Worm (Caenorhabditis elegans): Measurements from ENCODE around the gene C35D10.7.

The C35D10.7 gene

DNA sequence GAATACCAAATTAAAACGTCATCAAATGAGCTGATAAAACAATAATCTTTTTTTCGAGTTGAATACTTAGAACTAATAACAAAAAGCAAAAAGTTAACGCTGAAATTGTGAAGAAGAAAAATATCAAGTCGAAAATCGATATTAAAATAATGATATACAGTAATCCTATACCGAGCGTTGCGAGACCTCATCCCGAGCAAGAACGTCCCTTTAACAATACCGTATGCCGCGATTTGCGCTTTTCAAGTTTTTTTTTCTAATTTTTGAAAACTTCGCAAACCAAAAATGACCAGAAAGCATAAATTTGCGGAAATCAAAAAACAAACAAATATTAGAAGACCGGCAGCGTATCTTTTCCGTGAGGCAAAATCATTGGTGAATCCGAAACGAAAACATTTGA lies 35.0 kb downstream of the C35D10.7 start, which contains the start of gene F26F4.5:
Gene F26F4.5 (minus strand): TSS at position 256 of the 400 bp plus-strand sequence.
- TF ChIP-seq unc-62 (GFP tag; optimal IDR thresholded peaks at IDR 0.05): no peak

DNA sequence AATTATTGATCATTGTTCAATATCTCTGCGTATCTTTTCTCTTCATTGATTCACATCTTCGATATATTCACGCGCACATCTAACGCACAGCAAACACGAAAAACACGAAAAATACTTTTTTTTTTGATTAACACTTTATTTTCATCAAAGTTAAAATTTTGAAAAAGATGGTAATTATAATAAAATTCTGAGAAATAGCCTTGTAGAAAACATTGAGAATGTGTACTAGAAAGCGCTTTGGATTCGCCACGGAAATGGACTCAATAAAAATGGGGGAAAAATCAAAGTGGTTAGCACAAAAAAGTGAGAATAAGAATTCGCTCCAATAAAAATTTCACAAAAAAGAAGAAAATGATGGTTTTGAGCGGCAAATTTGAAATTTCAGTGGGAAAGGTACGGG lies 37.5 kb downstream of the C35D10.7 start, which contains the start of gene F26F4.6:
Gene F26F4.6 (minus strand): TSS at position 101 of the 400 bp plus-strand sequence.
- no peak for TF ChIP-seq unc-62 (GFP tag; optimal IDR thresholded peaks at IDR 0.05)

DNA sequence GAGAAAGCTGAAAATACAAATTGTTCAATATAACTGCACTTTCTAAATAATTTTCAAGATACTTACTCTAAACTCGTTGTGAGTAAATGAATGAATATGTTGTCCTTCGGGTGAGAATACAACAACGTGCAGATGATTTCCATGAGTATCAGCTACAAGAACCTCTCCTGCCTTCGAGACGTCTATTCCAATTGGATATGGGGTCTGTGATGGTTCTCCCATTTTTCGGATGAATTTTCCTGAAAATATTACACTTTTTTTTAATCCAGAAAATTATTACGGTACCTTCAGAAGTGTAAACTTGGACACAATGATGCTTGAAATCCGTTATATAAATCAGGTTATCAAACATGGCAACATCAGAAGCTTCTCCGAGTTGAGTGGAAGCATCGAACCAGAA lies 39.3 kb downstream of the C35D10.7 start:
- no peak for TF ChIP-seq unc-62 (GFP tag; optimal IDR thresholded peaks at IDR 0.05)

DNA sequence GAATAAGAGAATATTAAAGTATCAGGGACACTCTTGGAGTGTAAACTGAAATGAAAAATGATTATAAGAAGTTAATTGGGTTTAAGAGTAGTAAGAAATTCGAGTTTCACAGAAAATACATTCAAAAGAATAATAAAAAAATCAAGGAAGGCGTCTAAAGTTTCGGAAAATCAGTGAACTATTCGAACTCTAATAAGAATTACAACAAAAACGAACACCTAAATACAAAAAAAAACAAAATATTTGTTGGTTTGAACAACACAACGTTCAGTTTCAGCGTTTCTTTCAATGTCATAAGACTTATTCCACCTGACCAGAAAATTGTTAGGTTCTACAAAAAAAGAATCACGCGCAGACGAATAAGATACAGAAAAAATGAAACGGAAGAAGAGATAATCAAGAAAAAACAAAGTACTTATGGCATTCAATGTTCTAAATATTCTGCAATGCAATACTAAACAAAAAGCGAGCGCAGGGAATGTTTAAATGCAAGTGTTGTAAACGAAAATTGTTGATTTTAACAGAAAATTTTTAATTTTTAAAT lies 43.1 kb downstream of the C35D10.7 start, which contains the start of gene nhl-2:
Gene nhl-2 (minus strand): TSS at position 51 of the 544 bp plus-strand sequence.
- no peak for TF ChIP-seq unc-62 (GFP tag; optimal IDR thresholded peaks at IDR 0.05)

DNA sequence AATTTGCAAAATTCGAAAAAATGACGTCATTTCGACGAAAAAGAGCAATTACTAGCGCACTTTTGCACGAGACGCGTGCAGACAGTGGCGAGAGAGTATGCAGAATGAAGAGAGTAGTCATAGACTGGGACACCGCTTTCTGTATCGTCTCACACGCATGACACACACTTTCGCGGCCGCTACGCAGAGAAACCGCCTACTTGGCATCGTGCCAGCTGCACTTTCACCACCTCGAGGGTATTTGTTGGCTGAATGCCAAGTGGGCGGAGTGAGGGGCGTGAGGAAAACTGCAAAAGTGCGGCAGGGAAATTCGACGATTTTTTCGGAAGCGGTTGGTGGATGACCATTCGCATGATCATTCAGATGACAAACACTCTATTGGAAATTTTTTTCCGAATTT lies 43.7 kb downstream of the C35D10.7 start:
- TF ChIP-seq unc-62 (GFP tag; optimal IDR thresholded peaks at IDR 0.05): no peak

DNA sequence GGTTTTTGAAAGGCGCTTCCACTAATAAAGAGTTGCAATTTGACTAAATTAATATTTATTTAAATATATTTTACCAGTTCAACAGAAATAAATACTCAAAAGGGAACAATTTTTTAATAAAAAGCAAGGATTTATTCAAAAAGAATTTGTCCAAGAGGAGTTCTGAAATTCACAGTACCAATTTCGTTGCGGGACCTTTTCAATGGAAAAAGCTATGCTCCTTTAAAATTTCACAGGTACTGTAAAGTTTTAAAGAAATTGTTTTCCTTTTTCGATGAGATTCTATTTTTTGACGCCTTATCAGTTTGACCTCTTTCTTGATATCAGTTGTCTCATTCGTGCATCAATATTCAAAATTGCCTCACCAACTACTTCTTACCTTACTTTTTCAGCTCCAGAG lies 44.3 kb downstream of the C35D10.7 start, which contains the start of gene tag-340:
Gene tag-340 (plus strand): TSS at position 249 of the 400 bp plus-strand sequence.
- TF ChIP-seq unc-62 (GFP tag; optimal IDR thresholded peaks at IDR 0.05): no peak

DNA sequence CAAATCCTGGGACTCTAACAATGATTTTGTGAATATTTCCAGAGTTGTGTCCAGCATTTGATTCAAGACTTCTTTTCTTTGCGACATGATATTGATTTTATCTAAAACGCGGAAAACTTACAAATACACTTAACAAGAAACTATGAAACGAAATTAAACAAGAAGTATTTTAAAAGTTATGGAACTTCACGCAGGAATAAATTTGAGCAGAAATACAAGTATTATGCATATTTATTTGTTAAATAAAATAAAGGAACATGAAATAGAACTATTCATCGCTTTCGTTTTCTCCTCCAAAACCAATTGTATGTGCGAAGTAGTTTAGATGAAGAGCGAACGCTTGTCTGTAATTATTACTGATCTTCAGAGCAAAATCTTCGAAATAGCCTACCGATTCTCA lies 47.8 kb downstream of the C35D10.7 start, which contains the start of gene kbp-2:
Gene kbp-2 (minus strand): TSS at position 101 of the 400 bp plus-strand sequence.
- TF ChIP-seq unc-62 (GFP tag; optimal IDR thresholded peaks at IDR 0.05): no peak

DNA sequence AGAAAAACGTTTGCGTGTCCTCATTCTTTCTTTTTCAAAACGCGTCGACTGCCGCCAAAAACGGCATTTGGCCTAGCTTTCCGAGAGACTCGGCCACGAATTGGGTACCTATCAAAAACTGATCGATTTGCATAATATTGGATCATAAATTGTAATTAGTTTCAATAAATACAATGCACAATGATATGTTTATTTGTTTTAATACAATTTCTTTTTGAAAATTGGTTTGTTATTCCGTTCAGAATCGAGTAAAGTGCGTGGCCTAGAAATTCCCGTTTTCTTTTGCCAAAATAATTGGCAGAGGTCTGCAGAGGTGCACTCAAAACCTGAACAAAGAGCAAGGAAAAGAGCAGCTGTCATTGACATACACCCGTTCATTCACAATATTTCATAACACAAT lies 49.4 kb downstream of the C35D10.7 start, which contains the start of gene F26F4.8:
Gene F26F4.8 (minus strand): TSS at position 69 of the 400 bp plus-strand sequence.
- TF ChIP-seq unc-62 (GFP tag; optimal IDR thresholded peaks at IDR 0.05): no peak

DNA sequence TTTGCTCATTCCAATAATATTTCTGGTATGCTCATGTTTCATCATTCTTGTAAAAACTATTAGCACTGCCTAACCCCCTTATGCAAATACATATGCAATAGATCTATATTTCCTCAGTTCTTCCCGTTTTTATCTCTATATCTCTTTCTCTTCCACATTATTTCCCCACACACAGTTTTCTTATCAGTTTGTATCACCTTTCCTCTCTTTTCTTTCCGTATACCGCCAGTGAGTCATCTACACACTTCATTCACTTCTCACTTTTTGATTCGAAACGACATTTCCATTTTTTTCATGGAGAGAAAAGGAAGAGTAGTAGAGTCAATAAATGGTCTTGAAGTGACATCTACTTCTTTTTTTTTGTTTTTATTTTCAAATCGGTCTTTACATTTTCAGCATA lies 50.4 kb downstream of the C35D10.7 start:
- TF ChIP-seq unc-62 (GFP tag; optimal IDR thresholded peaks at IDR 0.05): no peak

DNA sequence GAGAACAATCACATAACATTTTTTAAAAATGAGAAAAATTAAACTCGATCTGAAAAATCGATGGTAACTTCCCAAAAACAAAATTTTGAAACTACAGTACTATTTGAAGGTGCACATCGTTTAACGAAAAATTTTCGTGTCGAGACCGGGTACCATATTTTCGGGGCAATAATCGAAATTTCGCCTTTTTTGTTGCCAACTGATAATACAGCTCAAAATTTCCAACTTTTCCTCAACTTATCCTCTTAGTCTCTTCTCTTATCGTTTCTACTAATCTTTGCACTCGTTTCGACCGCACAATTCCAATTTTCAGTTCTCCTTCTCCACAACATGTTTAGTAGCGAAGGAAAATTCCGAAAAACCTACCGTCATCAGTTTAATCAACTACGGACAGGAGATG lies 50.9 kb downstream of the C35D10.7 start, which contains the start of gene rom-1:
Gene rom-1 (plus strand): TSS at position 301 of the 400 bp plus-strand sequence.
- no peak for TF ChIP-seq unc-62 (GFP tag; optimal IDR thresholded peaks at IDR 0.05)
